Worm (Caenorhabditis elegans) whole organism, L4/young adult: ENCODE data around the gene polg-1.
"Not testable (repeated sequence)": the region's sequence is repeated elsewhere in the genome, so short reads cannot be mapped to it uniquely, and the experiment has no call there.

ENCODE experiments used
- W03F9.2 ChIP-seq: fragments of 150-350 bp; optimal IDR thresholded peaks from 2 replicates; lab custom pipeline; 2014; ENCODE audit warnings: missing biosample characterization, missing genetic modification characterization
- dao-5 ChIP-seq: sonication (generic microtip); optimal IDR thresholded peaks from 2 replicates; lab custom pipeline; 2016; ENCODE audit warnings: missing genotype, missing genetic modification characterization, moderate library complexity, missing compliant biosample characterization
- him-1 ChIP-seq: sonication (generic microtip); optimal IDR thresholded peaks from 2 replicates; lab custom pipeline; 2016; ENCODE audit warnings: missing genotype, missing genetic modification reagents, missing genetic modification characterization, missing compliant biosample characterization

Gene polg-1

ce11 chrII:12202281-12202680 lies 2.5 kb upstream of the polg-1 start, which contains the start of gene trpp-5:
TSS of gene trpp-5 (minus strand) at chrII:12202381.
- TF ChIP-seq W03F9.2 (tag; lab: Kevin White, UChicago) (no peak), dao-5 (tag; lab: Kevin White, UChicago) (no peak), him-1 (no peak)

- no peak for TF ChIP-seq W03F9.2 (tag; lab: Kevin White, UChicago)
- no peak for TF ChIP-seq dao-5 (tag; lab: Kevin White, UChicago)
- TF ChIP-seq him-1, result no peak
These were observed 553 bp downstream of the polg-1 start for ce11 chrII:12199209-12199608.

DNA sequence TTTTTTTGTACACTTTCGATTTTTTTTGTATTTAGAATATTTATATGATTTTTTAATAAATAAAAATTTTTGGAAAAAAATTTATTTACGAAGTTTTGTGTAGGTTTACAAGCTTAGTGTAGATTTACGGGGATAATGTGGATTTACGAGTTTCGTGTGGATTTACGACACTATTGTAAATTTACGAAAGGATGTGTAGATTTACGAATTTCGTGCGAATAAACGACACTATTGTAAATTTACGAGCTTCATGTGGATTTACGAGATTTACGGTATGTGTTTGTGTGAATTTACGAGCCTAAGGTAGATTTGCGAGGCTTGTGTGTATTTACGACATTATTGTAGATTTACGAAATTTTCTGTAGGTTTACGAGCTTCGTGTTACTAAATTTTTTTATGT lies 10.6 kb downstream of the polg-1 start:
- no peak for TF ChIP-seq W03F9.2 (tag; lab: Kevin White, UChicago)
- TF ChIP-seq him-1, result no peak
- TF ChIP-seq dao-5 (tag; lab: Kevin White, UChicago), result no peak

DNA sequence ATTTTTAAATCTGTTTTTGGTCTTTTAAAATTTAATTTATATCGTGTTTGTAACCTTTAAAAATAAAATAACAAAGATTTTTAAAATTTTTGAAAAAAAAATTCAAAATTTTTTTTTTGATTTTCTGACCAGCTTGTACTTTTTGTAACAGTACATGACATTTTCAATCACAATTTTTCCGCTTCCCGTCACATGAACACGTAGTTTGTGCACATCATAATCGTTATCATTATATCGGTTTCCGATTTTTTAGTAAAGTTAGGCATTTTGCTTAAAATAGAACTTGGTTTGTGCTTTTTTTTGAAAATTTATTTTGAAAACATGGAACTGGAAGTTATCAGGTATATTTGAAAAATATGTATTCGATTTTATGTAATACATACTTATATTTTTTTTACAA lies 13.0 kb downstream of the polg-1 start:
- TF ChIP-seq him-1, result no peak
- no peak for TF ChIP-seq W03F9.2 (tag; lab: Kevin White, UChicago)
- no peak for TF ChIP-seq dao-5 (tag; lab: Kevin White, UChicago)

- TF ChIP-seq dao-5 (tag; lab: Kevin White, UChicago), result no peak
- TF ChIP-seq him-1, result no peak
- TF ChIP-seq W03F9.2 (tag; lab: Kevin White, UChicago), result no peak
These were observed 14.1 kb downstream of the polg-1 start, which contains the start of gene Y57A10A.14 for ce11 chrII:12185710-12186109. TSS of gene Y57A10A.14 (plus strand) at chrII:12185937.

DNA sequence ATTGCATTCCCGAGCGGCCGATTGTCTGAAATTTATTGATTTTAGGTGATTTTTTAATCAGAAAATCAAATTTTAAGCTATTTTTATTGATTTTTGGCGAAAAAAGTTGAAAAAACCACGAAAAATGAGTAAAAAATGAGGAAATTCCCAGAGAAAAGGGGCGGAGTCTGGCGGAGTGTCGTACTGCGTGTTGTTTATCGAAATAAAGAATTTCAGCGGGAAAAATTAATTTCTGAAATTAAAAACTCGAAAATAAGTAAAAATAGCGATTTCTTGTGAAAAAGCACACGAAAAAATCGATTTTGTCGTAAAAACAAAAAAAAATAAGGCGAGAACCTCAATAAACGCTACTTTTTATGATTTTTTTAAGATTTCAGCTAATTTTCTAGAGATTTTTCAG lies 14.9 kb downstream of the polg-1 start, which contains the start of gene Y57A10A.13:
Gene Y57A10A.13 (minus strand): TSS at position 46 of the 400 bp plus-strand sequence.
- TF ChIP-seq dao-5 (tag; lab: Kevin White, UChicago) (no peak), W03F9.2 (tag; lab: Kevin White, UChicago) (no peak), him-1 (no peak)

DNA sequence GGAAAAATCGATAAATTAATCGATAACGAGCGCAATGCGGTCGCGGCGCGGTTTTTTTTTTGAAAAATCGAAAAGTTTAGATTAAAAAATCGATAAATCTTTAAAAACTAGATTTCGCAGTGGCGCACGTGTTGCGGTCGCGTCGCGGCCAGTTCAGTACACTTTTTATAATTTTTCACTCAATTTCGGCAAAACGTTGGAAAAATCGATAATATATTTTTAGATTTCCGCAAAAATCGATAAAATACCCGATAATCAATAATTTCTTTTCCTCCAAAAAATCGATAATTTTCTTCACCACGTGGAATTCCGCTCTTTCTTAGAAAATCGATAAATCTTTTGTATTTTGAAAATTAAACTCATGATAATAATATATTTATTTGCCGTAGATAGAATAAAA lies 23.2 kb downstream of the polg-1 start:
- TF ChIP-seq W03F9.2 (tag; lab: Kevin White, UChicago) (no peak), him-1 (no peak), dao-5 (tag; lab: Kevin White, UChicago) (no peak)

- TF ChIP-seq him-1, result no peak
- TF ChIP-seq W03F9.2 (tag; lab: Kevin White, UChicago), result no peak
- TF ChIP-seq dao-5 (tag; lab: Kevin White, UChicago), result no peak
These were observed 24.4 kb downstream of the polg-1 start for ce11 chrII:12175398-12175797.

DNA sequence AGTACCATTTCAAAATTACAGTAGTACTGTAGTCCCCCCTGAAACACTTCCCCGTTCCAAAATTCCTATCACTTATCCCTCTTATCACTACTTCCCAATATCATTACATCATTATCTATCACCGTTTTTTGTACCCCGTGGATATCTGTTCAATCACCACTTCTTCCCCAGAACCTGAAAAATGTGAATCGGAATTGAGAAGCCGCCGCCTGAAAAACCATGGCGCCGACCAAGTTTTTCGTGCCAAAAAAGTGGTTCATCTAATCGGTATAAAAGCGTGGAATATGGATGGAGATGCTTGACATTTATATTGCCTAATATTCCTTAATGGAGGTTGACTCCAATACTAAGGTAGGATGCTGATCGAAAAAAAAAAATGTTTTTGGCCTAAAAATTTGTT lies 27.5 kb downstream of the polg-1 start, which contains the start of gene rol-1:
Gene rol-1 (plus strand): TSS at position 301 of the 400 bp plus-strand sequence.
- no peak for TF ChIP-seq dao-5 (tag; lab: Kevin White, UChicago)
- no peak for TF ChIP-seq him-1
- no peak for TF ChIP-seq W03F9.2 (tag; lab: Kevin White, UChicago)

DNA sequence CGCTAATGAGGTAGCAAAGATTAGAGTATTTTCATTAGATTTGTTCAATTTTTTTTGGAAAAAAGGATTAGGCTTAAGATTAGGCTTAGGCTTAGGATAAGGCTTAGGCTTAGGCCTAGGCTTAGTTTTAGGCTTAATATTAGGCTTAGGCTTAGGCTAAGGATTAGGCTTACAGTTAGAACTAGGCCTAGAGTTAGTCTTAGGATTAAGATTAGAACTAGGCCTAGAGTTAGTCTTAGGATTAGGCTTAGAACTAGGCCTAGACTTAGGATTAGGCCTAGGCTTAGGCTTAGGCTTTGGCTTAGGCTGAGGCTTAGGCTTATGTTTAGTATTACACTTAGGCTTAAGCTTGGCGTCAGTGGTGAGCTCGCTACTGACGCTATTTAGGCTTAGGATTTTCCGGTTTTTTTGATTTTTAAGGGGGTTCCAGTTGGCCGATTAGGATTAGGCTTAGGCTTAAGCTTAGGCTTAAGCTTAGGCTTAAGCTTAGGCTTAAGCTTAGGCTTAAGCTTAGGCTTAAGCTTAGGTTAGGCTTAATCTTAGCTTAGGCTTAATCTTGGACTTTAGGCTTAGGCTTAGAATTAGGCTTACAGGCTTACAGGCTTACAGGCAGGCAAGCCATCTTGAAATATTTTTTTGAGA lies 30.2 kb downstream of the polg-1 start:
- TF ChIP-seq him-1, result no peak
- TF ChIP-seq dao-5 (tag; lab: Kevin White, UChicago), result no peak
- no peak for TF ChIP-seq W03F9.2 (tag; lab: Kevin White, UChicago)

DNA sequence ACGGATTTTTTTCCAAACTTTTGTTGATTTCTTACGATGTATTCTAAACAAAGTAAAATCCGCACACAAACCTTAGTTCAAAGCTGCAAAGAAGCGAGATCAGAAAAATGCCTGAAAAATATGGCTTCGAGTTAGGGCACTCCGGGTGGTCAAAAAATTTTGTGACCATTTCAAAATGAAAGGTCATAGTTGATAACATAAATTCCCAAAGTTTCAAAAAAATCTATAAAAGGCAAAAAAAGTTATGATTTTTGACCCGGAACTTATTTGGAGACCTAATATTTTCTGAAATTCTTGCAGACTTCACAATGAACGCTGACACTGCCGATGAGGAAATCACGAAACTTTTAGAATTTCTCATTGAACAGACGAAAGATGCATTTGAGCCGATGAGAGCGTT lies 35.2 kb downstream of the polg-1 start, which contains the start of gene Y57A10A.8:
Gene Y57A10A.8 (plus strand): TSS at position 301 of the 400 bp plus-strand sequence.
- TF ChIP-seq him-1; dao-5 (tag; lab: Kevin White, UChicago); W03F9.2 (tag; lab: Kevin White, UChicago): not testable (repeated sequence)

DNA sequence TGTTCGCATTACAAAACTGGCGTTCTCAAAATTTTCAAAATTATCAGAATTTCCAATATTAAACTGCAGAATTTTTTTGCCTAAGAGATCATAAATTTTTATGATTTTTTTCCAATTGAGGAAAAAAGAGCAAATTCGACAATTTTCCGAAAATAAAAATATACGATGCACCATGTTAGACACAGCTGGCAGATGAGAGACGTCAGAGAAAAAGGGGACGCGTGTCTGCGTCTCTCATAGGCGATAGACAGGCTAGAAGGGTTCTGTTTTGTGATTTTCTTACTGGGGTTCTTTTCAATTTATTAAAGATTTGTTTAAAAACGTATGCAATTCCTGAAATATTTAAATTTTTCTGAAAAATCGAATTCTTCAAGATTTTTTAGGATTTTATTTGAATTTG lies 36.8 kb downstream of the polg-1 start:
- TF ChIP-seq him-1, result no peak
- no peak for TF ChIP-seq dao-5 (tag; lab: Kevin White, UChicago)
- TF ChIP-seq W03F9.2 (tag; lab: Kevin White, UChicago), result no peak

- TF ChIP-seq him-1; dao-5 (tag; lab: Kevin White, UChicago); W03F9.2 (tag; lab: Kevin White, UChicago): not testable (repeated sequence)
These were observed 45.6 kb downstream of the polg-1 start, which contains the start of gene Y57A10A.5 for ce11 chrII:12154186-12154585. TSS of gene Y57A10A.5 (plus strand) at chrII:12154486.

ce11 chrII:12151640-12152039 lies 48.1 kb downstream of the polg-1 start, which contains the start of gene Y57A10A.4:
TSS of gene Y57A10A.4 (plus strand) at chrII:12151940.
- not testable (repeated sequence) for TF ChIP-seq dao-5 (tag; lab: Kevin White, UChicago); W03F9.2 (tag; lab: Kevin White, UChicago); him-1
